Fruit fly (Drosophila melanogaster) whole organism, embryonic: Measurements from ENCODE around the gene mRRF2.

ENCODE experiments used
- ATbp ChIP-seq: fragments of 200-800 bp; sonication (Bioruptor generic); optimal IDR thresholded peaks from 2 replicates; lab custom pipeline; 2017; ENCODE audit warnings: missing biosample characterization, mild to moderate bottlenecking, missing genetic modification characterization, missing genetic modification reagents
- BEAF-32 ChIP-seq: fragments of 200-800 bp; sonication (Bioruptor generic); optimal IDR thresholded peaks from 3 replicates; lab custom pipeline; 2017; ENCODE audit warnings: missing biosample characterization, missing genetic modification characterization, mild to moderate bottlenecking, moderate library complexity, missing genetic modification reagents
- Bteb2 ChIP-seq: fragments of 200-800 bp; sonication (Bioruptor generic); optimal IDR thresholded peaks from 2 replicates; lab custom pipeline; 2016; ENCODE audit warnings: missing biosample characterization, missing genetic modification characterization
- CG12391 ChIP-seq: fragments of 200-800 bp; sonication (Bioruptor generic); optimal IDR thresholded peaks from 3 replicates; lab custom pipeline; 2018; ENCODE audit warnings: missing biosample characterization, mild to moderate bottlenecking, missing genetic modification characterization, moderate library complexity
- CG15479 ChIP-seq: fragments of 200-800 bp; sonication (Bioruptor generic); optimal IDR thresholded peaks from 3 replicates; lab custom pipeline; 2019; ENCODE audit warnings: missing biosample characterization, mild to moderate bottlenecking, missing genetic modification characterization, moderate library complexity
- CG15601 ChIP-seq: fragments of 200-800 bp; sonication (Bioruptor generic); optimal IDR thresholded peaks from 3 replicates; lab custom pipeline; 2019; ENCODE audit warnings: missing biosample characterization, mild to moderate bottlenecking, missing genetic modification characterization, moderate library complexity
- CG17359 ChIP-seq: fragments of 200-800 bp; sonication (Bioruptor generic); optimal IDR thresholded peaks from 3 replicates; lab custom pipeline; 2018; ENCODE audit warnings: missing biosample characterization, mild to moderate bottlenecking, missing genetic modification characterization, moderate library complexity
- CG1792 ChIP-seq: fragments of 200-800 bp; sonication (Bioruptor generic); optimal IDR thresholded peaks from 2 replicates; lab custom pipeline; 2016; ENCODE audit warnings: missing biosample characterization, missing genetic modification characterization
- CG18262 ChIP-seq: fragments of 200-800 bp; optimal IDR thresholded peaks from 3 replicates; lab custom pipeline; 2019; ENCODE audit warnings: missing biosample characterization, mild to moderate bottlenecking, missing genetic modification characterization, moderate library complexity
- CG18619 ChIP-seq: fragments of 200-800 bp; sonication (Bioruptor generic); optimal IDR thresholded peaks from 3 replicates; lab custom pipeline; 2017; ENCODE audit warnings: missing biosample characterization, mild to moderate bottlenecking, missing genetic modification characterization
- CG2120 ChIP-seq: fragments of 200-800 bp; sonication (Bioruptor generic); optimal IDR thresholded peaks from 3 replicates; lab custom pipeline; 2016; ENCODE audit warnings: missing biosample characterization, missing genetic modification characterization
- CG31388 ChIP-seq: fragments of 200-800 bp; sonication (Bioruptor generic); optimal IDR thresholded peaks from 2 replicates; lab custom pipeline; 2016; ENCODE audit warnings: missing biosample characterization, missing genetic modification characterization
- CG34422 ChIP-seq: fragments of 200-800 bp; sonication (Bioruptor generic); IDR thresholded peaks from 3 replicates; pipeline ENCODE4 v1.3.6; 2022; ENCODE audit warnings: missing biosample characterization, missing genetic modification characterization
- CG6689 ChIP-seq: fragments of 200-800 bp; sonication (Bioruptor generic); IDR thresholded peaks from 2 replicates; pipeline ENCODE4 v1.3.6; 2022; ENCODE audit warnings: missing biosample characterization, missing genetic modification characterization
- CG6813 ChIP-seq: fragments of 200-800 bp; sonication (Bioruptor generic); optimal IDR thresholded peaks from 2 replicates; lab custom pipeline; 2017; ENCODE audit warnings: missing biosample characterization, missing genetic modification characterization, mild to moderate bottlenecking, moderate library complexity, missing genetic modification reagents
- CG7839 ChIP-seq: fragments of 200-800 bp; sonication (Bioruptor generic); optimal IDR thresholded peaks from 3 replicates; lab custom pipeline; 2018; ENCODE audit warnings: missing biosample characterization, mild to moderate bottlenecking, missing genetic modification characterization, moderate library complexity
- CG8089 ChIP-seq: fragments of 200-800 bp; sonication (Bioruptor generic); optimal IDR thresholded peaks from 3 replicates; lab custom pipeline; 2016; ENCODE audit warnings: missing biosample characterization, missing genetic modification characterization
- CG9727 ChIP-seq: fragments of 200-800 bp; sonication (Bioruptor generic); optimal IDR thresholded peaks from 3 replicates; lab custom pipeline; 2017; ENCODE audit warnings: missing biosample characterization, mild to moderate bottlenecking, missing genetic modification characterization
- Fer1 ChIP-seq: fragments of 200-800 bp; sonication (Bioruptor generic); optimal IDR thresholded peaks from 2 replicates; lab custom pipeline; 2017; ENCODE audit warnings: missing biosample characterization, mild to moderate bottlenecking, missing genetic modification characterization
- H15 ChIP-seq: fragments of 200-800 bp; sonication (Bioruptor generic); IDR thresholded peaks from 3 replicates; pipeline ENCODE4 v1.3.6; 2022; ENCODE audit warnings: missing biosample characterization, missing genetic modification characterization
- HLHmδ ChIP-seq: fragments of 200-800 bp; sonication (Bioruptor generic); optimal IDR thresholded peaks from 2 replicates; lab custom pipeline; 2018; ENCODE audit warnings: missing biosample characterization, mild to moderate bottlenecking, missing genetic modification characterization, moderate library complexity
- Hsf ChIP-seq: fragments of 200-800 bp; sonication (Bioruptor generic); optimal IDR thresholded peaks from 3 replicates; lab custom pipeline; 2016; ENCODE audit warnings: missing biosample characterization, missing genetic modification characterization
- Lim3 ChIP-seq: fragments of 200-800 bp; sonication (Bioruptor generic); IDR thresholded peaks from 2 replicates; pipeline ENCODE4 v1.3.6; 2022; ENCODE audit warnings: missing biosample characterization, missing genetic modification characterization
- Lpt ChIP-seq: fragments of >200 bp; optimal IDR thresholded peaks from 2 replicates; lab custom pipeline; 2018; ENCODE audit warnings: missing biosample characterization, missing genetic modification characterization
- Mrtf ChIP-seq: fragments of 200-800 bp; sonication (Bioruptor generic); IDR thresholded peaks from 3 replicates; pipeline ENCODE4 v1.3.6; 2022; ENCODE audit warnings: missing biosample characterization, missing genetic modification characterization
- NC2α ChIP-seq: fragments of 200-800 bp; sonication (Bioruptor generic); optimal IDR thresholded peaks from 2 replicates; lab custom pipeline; 2016; ENCODE audit warnings: missing biosample characterization, missing genetic modification characterization
- Pdp1 ChIP-seq, 2 experiments: fragments of 200-800 bp; sonication (Bioruptor generic); optimal IDR thresholded peaks; 3 replicates each; lab custom pipeline; 2016; ENCODE audit warnings: missing biosample characterization in 2 of 2, missing genetic modification characterization in 2 of 2, mild to moderate bottlenecking in 1 of 2, moderate library complexity in 1 of 2
- Spps ChIP-seq: fragments of 200-800 bp; sonication (Bioruptor generic); optimal IDR thresholded peaks from 2 replicates; lab custom pipeline; 2018; ENCODE audit warnings: missing biosample characterization, mild to moderate bottlenecking, missing genetic modification characterization
- Ssrp ChIP-seq: fragments of 200-800 bp; sonication (Bioruptor generic); optimal IDR thresholded peaks from 2 replicates; lab custom pipeline; 2018; ENCODE audit warnings: missing biosample characterization, mild to moderate bottlenecking, missing genetic modification characterization, moderate library complexity
- Taf1 ChIP-seq: fragments of 200-800 bp; sonication (Bioruptor generic); IDR thresholded peaks from 2 replicates; pipeline ENCODE4 v1.3.6; 2022; ENCODE audit warnings: missing biosample characterization, missing genetic modification characterization
- Trl ChIP-seq, 3 experiments: fragments of >200 bp in 2 of 3; fragments of 200-800 bp in 1 of 3; sonication (Bioruptor generic) in 1 of 3; optimal IDR thresholded peaks; 2 replicates in 1 of 3; 3 replicates in 2 of 3; lab custom pipeline; 2016 to 2017; ENCODE audit warnings: missing biosample characterization in 1 of 3, missing genetic modification characterization in 1 of 3
- cas ChIP-seq: fragments of 200-800 bp; sonication (Bioruptor generic); IDR thresholded peaks from 2 replicates; pipeline ENCODE4 v1.3.6; 2022; ENCODE audit warnings: missing biosample characterization, missing genetic modification characterization
- cato ChIP-seq: fragments of 200-800 bp; sonication (Bioruptor generic); optimal IDR thresholded peaks from 2 replicates; lab custom pipeline; 2016; ENCODE audit warnings: missing biosample characterization, missing genetic modification characterization, borderline replicate concordance
- caup ChIP-seq: fragments of 200-800 bp; sonication (Bioruptor generic); optimal IDR thresholded peaks from 3 replicates; lab custom pipeline; 2017; ENCODE audit warnings: missing biosample characterization, mild to moderate bottlenecking, missing genetic modification characterization, moderate library complexity; ENCODE audit not compliant: severe bottlenecking
- chm ChIP-seq: fragments of 200-800 bp; sonication (Bioruptor generic); IDR thresholded peaks from 2 replicates; pipeline ENCODE4 v1.3.6; 2022; ENCODE audit warnings: missing biosample characterization, missing genetic modification characterization
- dimm ChIP-seq: fragments of 200-800 bp; sonication (Bioruptor generic); IDR thresholded peaks from 2 replicates; pipeline ENCODE4 v1.3.6; 2022; ENCODE audit warnings: missing biosample characterization, missing genetic modification characterization
- disco-r ChIP-seq: fragments of 200-800 bp; sonication (Bioruptor generic); optimal IDR thresholded peaks from 2 replicates; lab custom pipeline; 2016; ENCODE audit warnings: missing biosample characterization, missing genetic modification characterization
- dysf ChIP-seq: fragments of 200-800 bp; sonication (Bioruptor generic); IDR thresholded peaks from 3 replicates; pipeline ENCODE4 v1.3.6; 2022; ENCODE audit warnings: missing biosample characterization, missing genetic modification characterization
- grn ChIP-seq: fragments of 200-800 bp; sonication (Bioruptor generic); optimal IDR thresholded peaks from 3 replicates; lab custom pipeline; 2017; ENCODE audit warnings: missing biosample characterization, missing genetic modification characterization
- ham ChIP-seq: fragments of 200-800 bp; sonication (Bioruptor generic); IDR thresholded peaks from 2 replicates; pipeline ENCODE4 v1.3.6; 2022; ENCODE audit warnings: missing biosample characterization, missing genetic modification characterization
- jigr1 ChIP-seq: fragments of 200-800 bp; sonication (Bioruptor generic); IDR thresholded peaks from 3 replicates; pipeline ENCODE4 v1.3.6; 2022; ENCODE audit warnings: missing biosample characterization, missing genetic modification characterization
- kah ChIP-seq: fragments of 200-800 bp; sonication (Bioruptor generic); optimal IDR thresholded peaks from 2 replicates; lab custom pipeline; 2018; ENCODE audit warnings: missing biosample characterization, mild to moderate bottlenecking, missing genetic modification characterization
- odd ChIP-seq: fragments of 200-800 bp; sonication (Bioruptor generic); optimal IDR thresholded peaks from 2 replicates; lab custom pipeline; 2017; ENCODE audit warnings: missing biosample characterization, mild to moderate bottlenecking, missing genetic modification characterization
- p53 ChIP-seq: fragments of 200-800 bp; sonication (Bioruptor generic); optimal IDR thresholded peaks from 2 replicates; lab custom pipeline; 2016; ENCODE audit warnings: missing biosample characterization, missing genetic modification characterization
- pzg ChIP-seq: fragments of 200-800 bp; sonication (Bioruptor generic); optimal IDR thresholded peaks from 3 replicates; lab custom pipeline; 2018; ENCODE audit warnings: missing biosample characterization, mild to moderate bottlenecking, missing genetic modification characterization, moderate library complexity
- sna ChIP-seq: fragments of 200-800 bp; sonication (Bioruptor generic); IDR thresholded peaks from 2 replicates; pipeline ENCODE4 v1.3.6; 2022; ENCODE audit warnings: missing biosample characterization, missing genetic modification characterization; ENCODE audit not compliant: partially characterized antibody
- so ChIP-seq: fragments of 200-800 bp; sonication (Bioruptor generic); IDR thresholded peaks from 3 replicates; pipeline ENCODE4 v1.3.6; 2022; ENCODE audit warnings: missing biosample characterization, missing genetic modification characterization
- stc ChIP-seq: fragments of 200-800 bp; sonication (Bioruptor generic); IDR thresholded peaks from 2 replicates; pipeline ENCODE4 v1.3.6; 2022; ENCODE audit warnings: missing biosample characterization, missing genetic modification characterization
- tup ChIP-seq: fragments of 200-800 bp; sonication (Bioruptor generic); optimal IDR thresholded peaks from 2 replicates; lab custom pipeline; 2016; ENCODE audit warnings: missing biosample characterization, mild to moderate bottlenecking, missing genetic modification characterization, moderate library complexity
- wor ChIP-seq: fragments of 200-800 bp; sonication (Bioruptor generic); IDR thresholded peaks from 2 replicates; pipeline ENCODE4 v1.3.6; 2022; ENCODE audit warnings: missing biosample characterization, missing genetic modification characterization

The mRRF2 gene

dm6 chr3R:22663115-22663514 lies 49.6 kb downstream of the mRRF2 start (continued):
- TF ChIP-seq CG6689 (GFP tag; lab: Robert Waterston, UW): peak; percentile 54; the same call in 1 of the 2 replicates
- no peak for TF ChIP-seq disco-r (GFP tag; lab: Kevin White, UChicago)
- TF ChIP-seq Bteb2 (GFP tag; lab: Kevin White, UChicago): peak; percentile 56
- TF ChIP-seq chm: no peak
- no peak for TF ChIP-seq Lpt
- no peak for TF ChIP-seq grn (GFP tag; lab: Kevin White, UChicago)
- TF ChIP-seq CG1792 (GFP tag; lab: Kevin White, UChicago): no peak
- TF ChIP-seq Trl (optimal IDR thresholded peaks at IDR 0.05; lab: Kevin White, UChicago): no peak
- TF ChIP-seq Trl (GFP tag; optimal IDR thresholded peaks at IDR 0.05; lab: Kevin White, UChicago): peak; percentile 10
- TF ChIP-seq jigr1 (GFP tag; lab: Robert Waterston, UW): no peak
- TF ChIP-seq CG9727: peak; percentile 55
- peak; percentile 49 for TF ChIP-seq ATbp (GFP tag; lab: Kevin White, UChicago)
- TF ChIP-seq CG17359: peak; percentile 77
- TF ChIP-seq Lim3 (GFP tag; lab: Robert Waterston, UW): 0 out of 2 replicates have a peak, but pooled peaks have one; percentile 39
- peak; percentile 13 for TF ChIP-seq CG8089 (GFP tag; lab: Kevin White, UChicago)
- no peak for TF ChIP-seq Ssrp
- TF ChIP-seq Taf1 (GFP tag; lab: Robert Waterston, UW): no peak
- peak; percentile 77 for TF ChIP-seq Hsf
- no peak for TF ChIP-seq sna (GFP tag; lab: Robert Waterston, UW)
- TF ChIP-seq CG15601 (tag; lab: Kevin White, UChicago): peak; percentile 21
- TF ChIP-seq CG34422: peak; percentile 57; the same call in 2 of the 3 replicates
- TF ChIP-seq cato: peak; percentile 40
- no peak for TF ChIP-seq CG18262 (tag; lab: Kevin White, UChicago)
- TF ChIP-seq cas: no peak
- TF ChIP-seq CG7839 (tag; lab: Kevin White, UChicago): peak; percentile 72
- peak; percentile 78 for TF ChIP-seq CG12391 (tag; lab: Kevin White, UChicago)
- peak; percentile 39 for TF ChIP-seq odd
- TF ChIP-seq CG2120 (GFP tag; lab: Kevin White, UChicago): peak; percentile 81
- no peak for TF ChIP-seq HLHmδ (GFP tag; lab: Kevin White, UChicago)
- peak; percentile 31; the same call in 1 of the 3 replicates for TF ChIP-seq Mrtf
- TF ChIP-seq Spps: no peak
- peak; percentile 80 for TF ChIP-seq so
- TF ChIP-seq tup (GFP tag; lab: Kevin White, UChicago): peak; percentile 47
- peak; percentile 61 for TF ChIP-seq wor
- TF ChIP-seq kah (GFP tag; lab: Kevin White, UChicago): no peak
- 0 out of 3 replicates have a peak, but pooled peaks have one; percentile 50 for TF ChIP-seq H15 (GFP tag; lab: Robert Waterston, UW)
- peak; percentile 11 for TF ChIP-seq CG31388
- TF ChIP-seq ham (GFP tag; lab: Robert Waterston, UW): no peak
- TF ChIP-seq CG15479 (GFP tag; lab: Kevin White, UChicago): no peak
- no peak for TF ChIP-seq pzg (GFP tag; lab: Kevin White, UChicago)
- peak in 1 of 2 experiments; percentile 22 for TF ChIP-seq Pdp1 (GFP tag; optimal IDR thresholded peaks at IDR 0.05; lab: Kevin White, UChicago)
- peak; percentile 51 for TF ChIP-seq dimm (GFP tag; lab: Robert Waterston, UW)
- no peak for TF ChIP-seq p53 (GFP tag; lab: Kevin White, UChicago)
- peak; percentile 57 for TF ChIP-seq CG18619 (GFP tag; lab: Kevin White, UChicago)
- peak; percentile 60; the same call in 2 of the 3 replicates for TF ChIP-seq dysf (GFP tag; lab: Robert Waterston, UW)
- no peak for TF ChIP-seq NC2α (GFP tag; lab: Kevin White, UChicago)
- peak; percentile 30 for TF ChIP-seq caup
- peak; percentile 63; the same call in 1 of the 2 replicates for TF ChIP-seq stc (GFP tag; lab: Robert Waterston, UW)
- TF ChIP-seq BEAF-32 (GFP tag; lab: Kevin White, UChicago): no peak
- peak; percentile 77 for TF ChIP-seq Fer1 (GFP tag; lab: Kevin White, UChicago)
- TF ChIP-seq CG6813: peak; percentile 50
